Worm (Caenorhabditis elegans) whole organism, L1 larva: ENCODE results near the gene glb-6.

Experiments used
- C34B4.2 ChIP-seq: sonication (generic microtip); optimal IDR thresholded peaks from 2 replicates; lab custom pipeline; 2017; ENCODE audit warnings: mild to moderate bottlenecking, missing genetic modification characterization, missing compliant biosample characterization
- Y116A8C.19 ChIP-seq: sonication (generic microtip); optimal IDR thresholded peaks from 2 replicates; lab custom pipeline; 2016; ENCODE audit warnings: missing compliant biosample characterization, missing genetic modification characterization, borderline replicate concordance
- ama-1 ChIP-seq: fragments of 150-350 bp; optimal IDR thresholded peaks from 2 replicates; lab custom pipeline; 2014
- ceh-63 ChIP-seq: fragments of 200-800 bp; sonication (Bioruptor generic); optimal IDR thresholded peaks from 2 replicates; lab custom pipeline; 2018; ENCODE audit warnings: mild to moderate bottlenecking, missing genetic modification characterization, missing compliant biosample characterization
- ceh-8 ChIP-seq: fragments of 200-800 bp; sonication (Bioruptor generic); optimal IDR thresholded peaks from 2 replicates; lab custom pipeline; 2018; ENCODE audit warnings: mild to moderate bottlenecking, missing genetic modification characterization, moderate library complexity, missing compliant biosample characterization
- ceh-90 ChIP-seq: sonication (generic microtip); optimal IDR thresholded peaks from 2 replicates; lab custom pipeline; 2016; ENCODE audit warnings: missing genetic modification characterization, missing compliant biosample characterization
- dpl-1 ChIP-seq, 3 experiments: fragments of 150-350 bp in 2 of 3; sonication (generic microtip) in 1 of 3; optimal IDR thresholded peaks; 2 replicates each; lab custom pipeline; 2014 to 2017; ENCODE audit warnings: missing biosample characterization in 3 of 3, missing genetic modification characterization in 3 of 3, missing genetic modification reagents in 3 of 3
- efl-1 ChIP-seq, 4 experiments: fragments of 150-350 bp; optimal IDR thresholded peaks in 3 of 4; peaks in 1 of 4; 1 replicate in 1 of 4; 2 replicates in 3 of 4; lab custom pipeline; 2014; ENCODE audit warnings: missing biosample characterization in 2 of 4, missing genetic modification characterization in 2 of 4, missing genetic modification reagents in 2 of 4
- efl-3 ChIP-seq: fragments of 200-800 bp; sonication (Bioruptor generic); optimal IDR thresholded peaks from 2 replicates; lab custom pipeline; 2018; ENCODE audit warnings: mild to moderate bottlenecking, missing genetic modification characterization, missing compliant biosample characterization
- egl-27 ChIP-seq, 2 experiments: fragments of 150-350 bp in 1 of 2; sonication (generic microtip); optimal IDR thresholded peaks; 3 replicates each; lab custom pipeline; 2017 to 2018; ENCODE audit warnings: missing biosample characterization in 2 of 2, missing genetic modification characterization in 2 of 2, missing genetic modification reagents in 2 of 2
- elt-3 ChIP-seq, 6 experiments: fragments of 150-350 bp in 1 of 6; sonication (generic microtip); optimal IDR thresholded peaks; 2 replicates each; lab custom pipeline; 2017 to 2018; ENCODE audit warnings: missing biosample characterization in 6 of 6, missing genetic modification characterization in 6 of 6, inconsistent platforms in 1 of 6
- fkh-10 ChIP-seq: sonication (generic microtip); optimal IDR thresholded peaks from 2 replicates; lab custom pipeline; 2017; ENCODE audit warnings: missing biosample characterization, missing genetic modification reagents, missing genetic modification characterization
- fos-1 ChIP-seq: fragments of 150-350 bp; optimal IDR thresholded peaks from 2 replicates; lab custom pipeline; 2014; ENCODE audit warnings: missing biosample characterization, missing genetic modification characterization
- grh-1 ChIP-seq: fragments of 200-800 bp; sonication (Bioruptor generic); IDR thresholded peaks from 2 replicates; pipeline ENCODE4 v1.3.6; 2022; ENCODE audit warnings: missing genetic modification reagents, missing genetic modification characterization, missing compliant biosample characterization
- hlh-17 ChIP-seq: fragments of 200-800 bp; sonication (Bioruptor generic); optimal IDR thresholded peaks from 2 replicates; lab custom pipeline; 2018; ENCODE audit warnings: missing genetic modification characterization, mild to moderate bottlenecking, missing compliant biosample characterization, moderate library complexity, borderline replicate concordance
- hlh-4 ChIP-seq: sonication (generic microtip); optimal IDR thresholded peaks from 2 replicates; lab custom pipeline; 2016; ENCODE audit warnings: mild to moderate bottlenecking, missing genetic modification characterization, missing compliant biosample characterization
- jun-1 ChIP-seq: fragments of 150-350 bp; optimal IDR thresholded peaks from 2 replicates; lab custom pipeline; 2014; ENCODE audit warnings: missing biosample characterization, missing genetic modification reagents, missing genetic modification characterization
- lin-14 ChIP-seq: fragments of 200-800 bp; sonication (Bioruptor generic); optimal IDR thresholded peaks from 2 replicates; lab custom pipeline; 2018; ENCODE audit warnings: mild to moderate bottlenecking, missing genetic modification characterization, moderate library complexity, missing compliant biosample characterization
- lin-15B ChIP-seq: fragments of 150-350 bp; sonication (generic microtip); optimal IDR thresholded peaks from 3 replicates; lab custom pipeline; 2014; ENCODE audit warnings: missing biosample characterization, missing genetic modification characterization
- lin-35 ChIP-seq, 2 experiments: fragments of 150-350 bp; optimal IDR thresholded peaks; 2 replicates each; lab custom pipeline; 2014; ENCODE audit warnings: missing biosample characterization in 2 of 2, missing genetic modification characterization in 2 of 2, missing genetic modification reagents in 2 of 2
- lin-39 ChIP-seq: fragments of 150-350 bp; optimal IDR thresholded peaks from 2 replicates; lab custom pipeline; 2014; ENCODE audit warnings: missing biosample characterization, missing genetic modification reagents, missing genetic modification characterization
- lir-3 ChIP-seq: sonication (generic microtip); optimal IDR thresholded peaks from 2 replicates; lab custom pipeline; 2016; ENCODE audit warnings: mild to moderate bottlenecking, missing genetic modification characterization, moderate library complexity, missing compliant biosample characterization; ENCODE audit not compliant: poor library complexity
- lsy-2 ChIP-seq, 2 experiments: fragments of 150-350 bp; optimal IDR thresholded peaks; 2 replicates each; lab custom pipeline; 2014; ENCODE audit warnings: missing biosample characterization in 2 of 2, missing genetic modification characterization in 2 of 2
- mep-1 ChIP-seq: fragments of 150-350 bp; optimal IDR thresholded peaks from 2 replicates; lab custom pipeline; 2014; ENCODE audit warnings: missing biosample characterization, missing genetic modification characterization
- nhr-12 ChIP-seq: sonication (generic microtip); optimal IDR thresholded peaks from 2 replicates; lab custom pipeline; 2017; ENCODE audit warnings: missing biosample characterization, missing genetic modification characterization
- nhr-19 ChIP-seq: fragments of 200-800 bp; sonication (Bioruptor generic); conservative IDR thresholded peaks from 2 replicates; pipeline ENCODE4 v1.3.6; 2022; ENCODE audit warnings: missing genetic modification characterization, missing compliant biosample characterization
- nhr-71 ChIP-seq: sonication (generic microtip); optimal IDR thresholded peaks from 2 replicates; lab custom pipeline; 2016; ENCODE audit warnings: mild to moderate bottlenecking, missing genetic modification characterization, moderate library complexity, missing compliant biosample characterization
- nhr-85 ChIP-seq: sonication (generic microtip); peaks from one replicate; lab custom pipeline; 2016; ENCODE audit warnings: missing genetic modification characterization, inconsistent platforms, missing compliant biosample characterization
- nhr-90 ChIP-seq: sonication (generic microtip); optimal IDR thresholded peaks from 2 replicates; lab custom pipeline; 2016; ENCODE audit warnings: mild to moderate bottlenecking, missing genetic modification characterization, missing compliant biosample characterization; ENCODE audit not compliant: poor library complexity
- pag-3 ChIP-seq: sonication (generic microtip); optimal IDR thresholded peaks from 2 replicates; lab custom pipeline; 2017; ENCODE audit warnings: missing genetic modification characterization, mild to moderate bottlenecking, missing compliant biosample characterization, antibody characterized with exemption, borderline replicate concordance; ENCODE audit not compliant: insufficient read depth
- pax-3 ChIP-seq: fragments of 200-800 bp; sonication (Bioruptor generic); optimal IDR thresholded peaks from 2 replicates; lab custom pipeline; 2018; ENCODE audit warnings: mild to moderate bottlenecking, missing genetic modification characterization, moderate library complexity, missing compliant biosample characterization
- snpc-4 ChIP-seq: fragments of 150-350 bp; optimal IDR thresholded peaks from 2 replicates; lab custom pipeline; 2014; ENCODE audit warnings: missing biosample characterization, missing genetic modification characterization
- tlp-1 ChIP-seq: fragments of 150-350 bp; optimal IDR thresholded peaks from 2 replicates; lab custom pipeline; 2014; ENCODE audit warnings: missing biosample characterization, missing genetic modification characterization
- unc-130 ChIP-seq: fragments of 150-350 bp; optimal IDR thresholded peaks from 2 replicates; lab custom pipeline; 2017; ENCODE audit warnings: missing biosample characterization, missing genetic modification characterization, inconsistent platforms
- unc-98 ChIP-seq: fragments of 200-800 bp; sonication (Bioruptor generic); IDR thresholded peaks from 2 replicates; pipeline ENCODE4 v1.3.6; 2022; ENCODE audit warnings: missing genetic modification characterization, missing compliant biosample characterization
- vab-15 ChIP-seq: sonication (generic microtip); optimal IDR thresholded peaks from 2 replicates; lab custom pipeline; 2017; ENCODE audit warnings: missing genotype, mild to moderate bottlenecking, missing genetic modification characterization, missing compliant biosample characterization
- zip-4 ChIP-seq: fragments of 200-800 bp; sonication (Bioruptor generic); optimal IDR thresholded peaks from 2 replicates; lab custom pipeline; 2018; ENCODE audit warnings: mild to moderate bottlenecking, missing genetic modification characterization, moderate library complexity, missing compliant biosample characterization
- ztf-11 ChIP-seq, 2 experiments: sonication (generic microtip); optimal IDR thresholded peaks; 2 replicates each; lab custom pipeline; 2016 to 2017; ENCODE audit warnings: missing genetic modification characterization in 2 of 2, missing biosample characterization in 1 of 2, missing compliant biosample characterization in 1 of 2

glb-6 gene

DNA sequence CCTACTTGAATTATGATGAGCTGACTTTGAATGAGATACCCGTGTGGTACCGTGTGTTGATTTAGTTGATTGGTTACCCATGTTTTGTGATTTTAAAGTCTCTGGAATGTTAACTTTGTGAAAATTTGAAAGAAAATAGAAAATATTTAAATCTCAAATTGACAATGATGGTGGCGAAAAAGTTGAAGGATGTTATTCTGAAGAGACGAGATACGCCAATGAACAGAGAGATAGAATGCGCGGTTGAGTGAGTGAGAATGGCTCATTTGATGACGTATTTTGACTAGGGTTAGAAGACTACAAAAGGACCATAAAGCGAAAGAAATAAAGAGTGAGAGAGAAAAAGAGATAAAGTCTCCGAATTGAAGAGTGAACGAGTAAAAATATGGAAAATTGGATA, at the start of gene glb-6:
Gene glb-6 (minus strand): TSS at position 101 of the 400 bp plus-strand sequence.
- no peak for TF ChIP-seq ceh-90
- peak; percentile 16 for TF ChIP-seq fkh-10 (GFP tag; lab: Kevin White, UChicago)
- TF ChIP-seq lin-14 (GFP tag; lab: Kevin White, UChicago), result peak; percentile 39

DNA sequence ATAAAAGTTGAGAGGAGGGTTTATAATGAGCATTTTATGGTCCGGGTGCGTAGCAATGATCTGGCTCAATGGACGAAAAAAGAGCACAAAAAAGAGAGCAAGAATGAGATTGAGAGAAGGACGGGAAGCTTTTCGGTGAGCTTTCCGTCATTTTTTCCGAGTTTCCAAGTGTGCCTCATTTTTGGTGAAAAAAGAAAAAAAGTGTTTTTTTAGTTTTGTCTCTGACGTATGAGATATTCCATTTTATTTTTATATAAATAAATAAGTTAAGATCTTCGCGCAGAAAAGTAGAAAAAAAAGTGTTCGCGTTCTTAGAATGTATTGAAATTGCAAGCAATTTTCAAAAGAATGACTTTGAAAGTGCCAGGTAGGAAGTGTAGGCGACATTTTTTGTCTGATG, 49.7 kb upstream of the glb-6 start, which contains the start of gene memb-2:
Gene memb-2 (minus strand): TSS at position 101 of the 400 bp plus-strand sequence.
- TF ChIP-seq efl-3 (GFP tag; lab: Kevin White, UChicago) (no peak), nhr-90 (no peak), egl-27 (tag; optimal IDR thresholded peaks at IDR 0.05; lab: Kevin White, UChicago) (no peak), tlp-1 (no peak), lin-14 (GFP tag; lab: Kevin White, UChicago) (no peak), ztf-11 (tag; optimal IDR thresholded peaks at IDR 0.05; lab: Kevin White, UChicago) (no peak), nhr-85 (tag; lab: Kevin White, UChicago) (no peak), nhr-71 (no peak), pax-3 (tag; lab: Kevin White, UChicago) (no peak), nhr-19 (GFP tag; lab: Robert Waterston, UW) (no peak)

DNA sequence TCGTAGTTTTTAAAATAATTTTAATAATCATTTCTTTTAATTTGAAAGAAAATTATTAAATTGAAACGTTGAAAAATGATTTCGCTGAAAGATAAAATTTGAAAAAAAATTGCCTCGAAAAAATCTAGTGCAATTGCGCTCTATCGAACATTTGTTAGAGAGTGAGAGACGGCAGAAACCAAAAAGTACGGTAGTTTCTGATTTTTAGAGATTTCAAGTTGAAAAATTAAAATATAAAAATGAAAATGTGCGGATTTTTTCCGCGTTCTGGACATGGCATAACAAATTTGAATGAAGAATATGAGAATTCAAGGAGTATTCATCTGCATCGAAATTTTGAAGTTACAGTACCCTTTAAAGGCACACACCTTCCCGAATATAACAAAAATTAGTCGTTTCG, 49.0 kb upstream of the glb-6 start:
- no peak for TF ChIP-seq pag-3 (tag; lab: Kevin White, UChicago)
- no peak for TF ChIP-seq snpc-4
- peak; percentile 23 for TF ChIP-seq mep-1
- peak in 1 of 2 experiments; percentile 53 for TF ChIP-seq lin-35 (GFP tag; optimal IDR thresholded peaks at IDR 0.05; lab: Kevin White, UChicago)
- peak in 1 of 3 experiments; percentile 61 for TF ChIP-seq dpl-1 (GFP tag; optimal IDR thresholded peaks at IDR 0.05; lab: Kevin White, UChicago)
- no peak for TF ChIP-seq ceh-63
- TF ChIP-seq nhr-19 (GFP tag; lab: Robert Waterston, UW), result no peak
- TF ChIP-seq ama-1 (lab: Kevin White, UChicago), result no peak
- no peak for TF ChIP-seq hlh-17 (GFP tag; lab: Kevin White, UChicago)
- no peak for TF ChIP-seq lin-15B (tag; lab: Kevin White, UChicago)
- peak; percentile 25 to 45 for TF ChIP-seq efl-1 (optimal IDR thresholded peaks at IDR 0.05; lab: Kevin White, UChicago)
- peak; percentile 30 to 69 for TF ChIP-seq efl-1 (GFP tag; optimal IDR thresholded peaks at IDR 0.05 in 1 of 2; lab: Kevin White, UChicago)
- TF ChIP-seq fos-1, result no peak
- peak in 1 of 2 experiments; percentile 79 for TF ChIP-seq lsy-2 (tag; optimal IDR thresholded peaks at IDR 0.05; lab: Kevin White, UChicago)
- TF ChIP-seq unc-130 (tag; lab: Kevin White, UChicago), result no peak
- no peak for TF ChIP-seq nhr-12
- TF ChIP-seq lir-3 (tag; lab: Kevin White, UChicago), result no peak

DNA sequence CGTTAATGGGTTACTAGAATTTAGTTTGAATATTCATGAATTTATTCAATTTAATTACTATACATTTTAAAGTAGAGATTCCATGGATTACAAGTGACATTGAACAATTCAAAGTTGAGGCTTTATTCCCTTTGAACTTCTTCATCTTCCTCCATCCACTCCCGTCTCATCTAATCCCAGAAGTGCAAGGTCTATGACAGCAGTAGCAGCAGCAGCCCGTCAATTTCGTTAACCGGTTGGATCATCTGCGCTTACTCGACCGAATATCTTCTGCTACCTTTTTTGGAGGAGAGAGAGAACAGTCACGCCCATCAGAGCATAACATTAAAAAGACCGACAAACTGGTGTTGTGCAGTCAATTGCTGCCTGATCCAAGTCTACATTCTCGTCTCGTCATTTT, 47.0 kb upstream of the glb-6 start, which contains the start of gene M03E7.2:
Gene M03E7.2 (plus strand): TSS at position 301 of the 400 bp plus-strand sequence.
- TF ChIP-seq efl-1 (optimal IDR thresholded peaks at IDR 0.05; lab: Kevin White, UChicago), result no peak
- TF ChIP-seq efl-1 (GFP tag; optimal IDR thresholded peaks at IDR 0.05 in 1 of 2; lab: Kevin White, UChicago), result peak in 1 of 2 experiments; percentile 83
- no peak for TF ChIP-seq lin-35 (GFP tag; optimal IDR thresholded peaks at IDR 0.05; lab: Kevin White, UChicago)
- no peak for TF ChIP-seq ceh-90

DNA sequence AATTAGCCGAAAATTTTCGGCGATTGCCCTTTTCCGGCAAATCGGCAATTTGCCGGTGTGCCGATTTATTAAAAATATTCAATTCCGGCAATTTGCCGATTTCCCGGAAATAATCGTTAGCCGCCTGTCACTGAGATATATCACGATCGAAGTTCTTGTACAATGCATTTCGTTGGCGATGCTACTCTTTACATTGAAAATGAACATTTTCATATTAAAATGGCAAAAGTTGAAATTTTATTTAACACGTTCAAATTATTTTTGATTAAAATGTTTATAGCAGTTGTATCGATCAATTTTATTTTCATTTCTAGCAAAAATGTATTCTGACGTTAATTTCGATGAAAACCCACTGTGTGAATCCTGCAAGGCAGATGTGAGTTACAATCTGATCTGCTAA, 44.4 kb upstream of the glb-6 start, which contains the start of gene M03E7.3:
Gene M03E7.3 (plus strand): TSS at position 301 of the 400 bp plus-strand sequence.
- TF ChIP-seq egl-27 (tag; optimal IDR thresholded peaks at IDR 0.05; lab: Kevin White, UChicago), result no peak
- TF ChIP-seq nhr-19 (GFP tag; lab: Robert Waterston, UW), result no peak
- no peak for TF ChIP-seq efl-3 (GFP tag; lab: Kevin White, UChicago)
- TF ChIP-seq grh-1 (GFP tag; lab: Robert Waterston, UW), result no peak
- no peak for TF ChIP-seq vab-15 (tag; lab: Kevin White, UChicago)
- no peak for TF ChIP-seq jun-1 (tag; lab: Kevin White, UChicago)
- TF ChIP-seq C34B4.2, result no peak
- no peak for TF ChIP-seq zip-4 (GFP tag; lab: Kevin White, UChicago)
- no peak for TF ChIP-seq elt-3 (tag; optimal IDR thresholded peaks at IDR 0.05; lab: Kevin White, UChicago)
- no peak for TF ChIP-seq Y116A8C.19 (tag; lab: Kevin White, UChicago)
- TF ChIP-seq unc-98 (GFP tag; lab: Robert Waterston, UW), result no peak
- TF ChIP-seq lin-39 (tag; lab: Kevin White, UChicago), result no peak
- no peak for TF ChIP-seq hlh-4 (tag; lab: Kevin White, UChicago)
- no peak for TF ChIP-seq ceh-8 (GFP tag; lab: Kevin White, UChicago)
